Fruit fly (Drosophila melanogaster): ENCODE measurements around the gene CG32576.

DNA sequence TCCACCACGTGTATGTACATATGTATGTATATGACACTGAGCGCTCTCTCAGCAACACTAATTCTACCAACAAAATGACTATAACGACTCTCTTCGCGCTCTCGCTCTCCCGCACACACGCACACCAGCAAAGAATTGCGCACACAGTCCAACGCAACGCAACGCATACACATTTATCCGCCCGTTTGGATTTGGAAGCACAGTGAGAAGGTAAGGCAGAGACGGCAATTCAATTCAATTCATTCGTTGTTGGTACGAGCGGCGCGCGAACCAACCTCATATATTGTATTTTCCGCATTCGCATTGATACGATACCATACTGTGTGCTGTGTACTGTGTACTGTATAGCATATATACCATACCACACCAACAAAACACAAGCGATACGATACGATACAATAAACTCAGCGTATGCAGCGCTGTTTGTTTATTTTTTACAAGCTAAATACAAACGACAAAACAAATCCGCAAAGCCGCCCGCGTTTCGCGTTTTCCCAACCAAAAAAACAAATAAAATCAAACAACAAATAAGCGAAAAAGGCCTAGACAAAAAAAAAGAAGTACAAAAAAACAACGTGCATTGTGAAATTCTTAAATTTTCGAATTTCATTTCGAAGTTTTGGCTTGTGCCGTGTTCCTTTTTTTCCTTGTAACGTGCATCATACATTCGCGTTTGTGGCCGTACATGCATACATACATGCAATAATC lies 45.3 kb upstream of the CG32576 start, which contains the start of the genes CG9921 and Dsp1:
- TF ChIP-seq Dll (optimal IDR thresholded peaks at IDR 0.05) (no peak), EcR (GFP tag; optimal IDR thresholded peaks at IDR 0.05) (no peak), usp (GFP tag; optimal IDR thresholded peaks at IDR 0.05) (no peak), psq (optimal IDR thresholded peaks at IDR 0.05) (no peak)
